Worm (Caenorhabditis elegans) whole organism, L4 larva: ENCODE results near the gene Y62H9A.2.

ENCODE experiments used
- Y5F2A.4 ChIP-seq: fragments of 200-800 bp; sonication (Bioruptor generic); optimal IDR thresholded peaks from 2 replicates; lab custom pipeline; 2018; ENCODE audit warnings: mild to moderate bottlenecking, missing genetic modification characterization, missing compliant biosample characterization
- ama-1 ChIP-seq: fragments of 150-350 bp; optimal IDR thresholded peaks from 2 replicates; lab custom pipeline; 2014; ENCODE audit warnings: inconsistent platforms, mixed read lengths
- ceh-28 ChIP-seq: fragments of 150-350 bp; optimal IDR thresholded peaks from 2 replicates; lab custom pipeline; 2014; ENCODE audit warnings: missing biosample characterization, missing genetic modification reagents, missing genetic modification characterization
- daf-12 ChIP-seq: fragments of 150-350 bp; optimal IDR thresholded peaks from 2 replicates; lab custom pipeline; 2014; ENCODE audit warnings: missing biosample characterization, missing genetic modification reagents, missing genetic modification characterization
- duxl-1 ChIP-seq: sonication (generic microtip); optimal IDR thresholded peaks from 2 replicates; lab custom pipeline; 2016; ENCODE audit warnings: mild to moderate bottlenecking, missing genetic modification characterization, moderate library complexity, missing compliant biosample characterization; ENCODE audit not compliant: poor library complexity
- dve-1 ChIP-seq: sonication (generic microtip); optimal IDR thresholded peaks from 2 replicates; lab custom pipeline; 2017; ENCODE audit warnings: antibody characterized with exemption, mild to moderate bottlenecking, missing genetic modification characterization, missing compliant biosample characterization; ENCODE audit not compliant: insufficient read depth
- fos-1 ChIP-seq: fragments of 150-350 bp; optimal IDR thresholded peaks from 2 replicates; lab custom pipeline; 2014; ENCODE audit warnings: missing biosample characterization, missing genetic modification characterization
- nhr-237 ChIP-seq: sonication (generic microtip); optimal IDR thresholded peaks from 2 replicates; lab custom pipeline; 2017; ENCODE audit warnings: missing biosample characterization, missing genetic modification characterization
- nhr-41 ChIP-seq: fragments of 200-800 bp; sonication (Bioruptor generic); IDR thresholded peaks from 2 replicates; pipeline ENCODE4 v1.3.6; 2022; ENCODE audit warnings: missing genetic modification reagents, missing genetic modification characterization, missing compliant biosample characterization
- nhr-6 ChIP-seq: fragments of 150-350 bp; optimal IDR thresholded peaks from 2 replicates; lab custom pipeline; 2014; ENCODE audit warnings: missing biosample characterization, missing genetic modification characterization
- skn-1 ChIP-seq: fragments of 150-350 bp; optimal IDR thresholded peaks from 2 replicates; lab custom pipeline; 2014; ENCODE audit warnings: missing biosample characterization, missing genetic modification characterization
- snpc-4 ChIP-seq: fragments of 150-350 bp; optimal IDR thresholded peaks from 2 replicates; lab custom pipeline; 2014; ENCODE audit warnings: missing biosample characterization, missing genetic modification characterization

DNA sequence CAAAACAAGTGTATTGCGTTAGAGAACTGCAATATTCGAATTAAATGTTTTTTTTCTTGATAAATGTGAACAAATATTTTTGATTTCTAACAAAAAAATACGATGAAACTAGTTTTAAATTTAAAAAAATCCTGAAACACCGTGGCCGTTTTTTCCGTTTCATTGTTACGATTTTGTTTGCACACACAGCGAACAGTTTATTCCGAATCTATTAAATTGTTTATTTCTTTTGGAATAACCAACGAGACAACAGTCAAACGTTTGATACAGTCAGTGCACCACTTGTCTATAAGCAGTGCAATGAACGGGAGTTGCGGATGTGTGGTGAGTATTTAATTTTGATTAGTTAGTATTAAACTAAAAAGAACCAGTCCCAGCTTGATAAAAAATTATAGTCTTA, 38.7 kb upstream of the Y62H9A.2 start, which contains the start of gene Y62H9A.13:
- TF ChIP-seq snpc-4 (no peak), ceh-28 (tag; lab: Kevin White, UChicago) (no peak), nhr-237 (tag; lab: Kevin White, UChicago) (no peak), nhr-41 (no peak), fos-1 (tag; lab: Kevin White, UChicago) (no peak), nhr-6 (tag; lab: Kevin White, UChicago) (no peak), daf-12 (tag; lab: Kevin White, UChicago) (no peak), skn-1 (tag; lab: Kevin White, UChicago) (no peak), duxl-1 (tag; lab: Kevin White, UChicago) (no peak), Y5F2A.4 (GFP tag; lab: Kevin White, UChicago) (no peak), ama-1 (lab: Kevin White, UChicago) (no peak), dve-1 (no peak)
